Fruit fly (Drosophila melanogaster) whole organism, embryonic: ENCODE data around the gene Arv1.
"Not testable (repeated sequence)": the region's sequence is repeated elsewhere in the genome, so short reads cannot be mapped to it uniquely, and the experiment has no call there.

ENCODE experiments used
- Awh ChIP-seq: fragments of 200-800 bp; sonication (Bioruptor generic); IDR thresholded peaks from 2 replicates; pipeline ENCODE4, ENCODE4 v1.3.6; 2022; ENCODE audit warnings: missing biosample characterization, missing genetic modification characterization
- BtbVII ChIP-seq: fragments of 200-800 bp; sonication (Bioruptor generic); optimal IDR thresholded peaks from 3 replicates; lab custom pipeline; 2017; ENCODE audit warnings: missing biosample characterization, mild to moderate bottlenecking, missing genetic modification characterization
- Bteb2 ChIP-seq: fragments of 200-800 bp; sonication (Bioruptor generic); optimal IDR thresholded peaks from 2 replicates; lab custom pipeline; 2016; ENCODE audit warnings: missing biosample characterization, missing genetic modification characterization
- CG10959 ChIP-seq: fragments of 200-800 bp; sonication (Bioruptor generic); IDR thresholded peaks from 2 replicates; pipeline ENCODE4 v1.3.6; 2022; ENCODE audit warnings: missing biosample characterization, missing genetic modification characterization
- CG12155 ChIP-seq: fragments of 200-800 bp; sonication (Bioruptor generic); optimal IDR thresholded peaks from 3 replicates; lab custom pipeline; 2016; ENCODE audit warnings: missing biosample characterization, missing genetic modification characterization
- CG12744 ChIP-seq: fragments of 200-800 bp; sonication (Bioruptor generic); optimal IDR thresholded peaks from 2 replicates; lab custom pipeline; 2016; ENCODE audit warnings: missing biosample characterization, missing genetic modification characterization
- CG14860 ChIP-seq: fragments of 200-800 bp; sonication (Bioruptor generic); IDR thresholded peaks from 3 replicates; pipeline ENCODE4 v1.3.6; 2022; ENCODE audit warnings: missing biosample characterization, missing genetic modification characterization; ENCODE audit not compliant: partially characterized antibody
- CG17359 ChIP-seq: fragments of 200-800 bp; sonication (Bioruptor generic); optimal IDR thresholded peaks from 3 replicates; lab custom pipeline; 2018; ENCODE audit warnings: missing biosample characterization, mild to moderate bottlenecking, missing genetic modification characterization, moderate library complexity
- CG1792 ChIP-seq: fragments of 200-800 bp; sonication (Bioruptor generic); optimal IDR thresholded peaks from 2 replicates; lab custom pipeline; 2016; ENCODE audit warnings: missing biosample characterization, missing genetic modification characterization
- CG30431 ChIP-seq: fragments of 200-800 bp; sonication (Bioruptor generic); optimal IDR thresholded peaks from 2 replicates; lab custom pipeline; 2017; ENCODE audit warnings: missing biosample characterization, missing genetic modification characterization
- CG3847 ChIP-seq: fragments of 200-800 bp; sonication (Bioruptor generic); IDR thresholded peaks from 2 replicates; pipeline ENCODE4 v1.3.6; 2022; ENCODE audit warnings: missing biosample characterization, missing genetic modification characterization
- CG4404 ChIP-seq: fragments of 200-800 bp; sonication (Bioruptor generic); IDR thresholded peaks from 2 replicates; pipeline ENCODE4 v1.3.6; 2022; ENCODE audit warnings: missing biosample characterization, missing genetic modification characterization
- CG6854 ChIP-seq: fragments of 200-800 bp; sonication (Bioruptor generic); optimal IDR thresholded peaks from 3 replicates; lab custom pipeline; 2017; ENCODE audit warnings: missing biosample characterization, mild to moderate bottlenecking, missing genetic modification characterization
- CG8290 ChIP-seq, 3 experiments: fragments of 200-800 bp; sonication (Bioruptor generic); optimal IDR thresholded peaks; 2 replicates each; lab custom pipeline; 2016 to 2019; ENCODE audit warnings: missing biosample characterization in 3 of 3, missing genetic modification characterization in 3 of 3, mild to moderate bottlenecking in 2 of 3, moderate library complexity in 1 of 3
- CG9932 ChIP-seq: fragments of 200-800 bp; sonication (Bioruptor generic); IDR thresholded peaks from 2 replicates; pipeline ENCODE4 v1.3.6; 2022; ENCODE audit warnings: missing biosample characterization, missing genetic modification characterization
- Chrac-16 ChIP-seq: fragments of 200-800 bp; sonication (Bioruptor generic); optimal IDR thresholded peaks from 3 replicates; lab custom pipeline; 2016; ENCODE audit warnings: missing biosample characterization, missing genetic modification characterization
- CkIIα-i1 ChIP-seq: fragments of 200-800 bp; sonication (Bioruptor generic); IDR thresholded peaks from 2 replicates; pipeline ENCODE4 v1.3.6; 2022; ENCODE audit warnings: missing biosample characterization, missing genetic modification characterization
- CrebB ChIP-seq: fragments of 200-800 bp; sonication (Bioruptor generic); optimal IDR thresholded peaks from 3 replicates; lab custom pipeline; 2018; ENCODE audit warnings: missing biosample characterization, mild to moderate bottlenecking, missing genetic modification characterization
- Dbx ChIP-seq: fragments of 200-800 bp; sonication (Bioruptor generic); IDR thresholded peaks from 3 replicates; pipeline ENCODE4 v1.3.6; 2022; ENCODE audit warnings: missing biosample characterization, missing genetic modification characterization
- Dfd ChIP-seq, 2 experiments: fragments of >200 bp; optimal IDR thresholded peaks; 2 replicates each; lab custom pipeline; 2017; ENCODE audit warnings: missing biosample characterization in 2 of 2, missing genetic modification characterization in 2 of 2
- Dp ChIP-seq: fragments of 200-800 bp; sonication (Bioruptor generic); optimal IDR thresholded peaks from 2 replicates; lab custom pipeline; 2018; ENCODE audit warnings: missing biosample characterization, mild to moderate bottlenecking, missing genetic modification characterization, moderate library complexity
- Eip74EF ChIP-seq, 2 experiments: fragments of 200-800 bp in 1 of 2; fragments of >200 bp in 1 of 2; sonication (Bioruptor generic) in 1 of 2; optimal IDR thresholded peaks; 2 replicates each; lab custom pipeline; 2017 to 2019; ENCODE audit warnings: missing biosample characterization in 2 of 2, missing genetic modification characterization in 2 of 2, mild to moderate bottlenecking in 1 of 2, moderate library complexity in 1 of 2
- Gug ChIP-seq: fragments of 200-800 bp; sonication (Bioruptor generic); IDR thresholded peaks from 4 replicates; pipeline ENCODE4 v1.3.6; 2022; ENCODE audit warnings: missing biosample characterization, missing genetic modification characterization
- HLH54F ChIP-seq: fragments of 200-800 bp; sonication (Bioruptor generic); optimal IDR thresholded peaks from 3 replicates; lab custom pipeline; 2016; ENCODE audit warnings: missing biosample characterization, missing genetic modification characterization
- Hr39 ChIP-seq: fragments of >200 bp; optimal IDR thresholded peaks from 2 replicates; lab custom pipeline; 2017
- Kr ChIP-seq: fragments of 200-800 bp; sonication (Bioruptor generic); optimal IDR thresholded peaks from 2 replicates; lab custom pipeline; 2017; ENCODE audit warnings: missing biosample characterization, mild to moderate bottlenecking, missing genetic modification characterization
- Med ChIP-seq: fragments of 200-800 bp; sonication (Bioruptor generic); peaks from one replicate; lab custom pipeline; 2016; ENCODE audit warnings: missing biosample characterization, missing genetic modification characterization, mild to moderate bottlenecking, inconsistent platforms, moderate library complexity
- Nf-YA ChIP-seq: fragments of 200-800 bp; sonication (Bioruptor generic); IDR thresholded peaks from 2 replicates; pipeline ENCODE4 v1.3.6; 2022; ENCODE audit warnings: missing biosample characterization, missing genetic modification characterization
- Poxn ChIP-seq: fragments of 200-800 bp; sonication (Bioruptor generic); IDR thresholded peaks from 2 replicates; pipeline ENCODE4 v1.3.6; 2022; ENCODE audit warnings: missing biosample characterization, missing genetic modification characterization
- YL-1 ChIP-seq: fragments of 200-800 bp; sonication (Bioruptor generic); optimal IDR thresholded peaks from 3 replicates; lab custom pipeline; 2017; ENCODE audit warnings: missing biosample characterization, mild to moderate bottlenecking, missing genetic modification characterization
- ash1 ChIP-seq: fragments of 200-800 bp; sonication (Bioruptor generic); optimal IDR thresholded peaks from 2 replicates; lab custom pipeline; 2018; ENCODE audit warnings: missing biosample characterization, mild to moderate bottlenecking, missing genetic modification characterization
- bsh ChIP-seq, 2 experiments: fragments of 200-800 bp; sonication (Bioruptor generic); optimal IDR thresholded peaks; 2 replicates each; lab custom pipeline; 2017 to 2018; ENCODE audit warnings: mild to moderate bottlenecking in 2 of 2, missing biosample characterization in 2 of 2, missing genetic modification characterization in 2 of 2, moderate library complexity in 1 of 2
- btn ChIP-seq: fragments of 200-800 bp; sonication (Bioruptor generic); optimal IDR thresholded peaks from 2 replicates; lab custom pipeline; 2016; ENCODE audit warnings: missing biosample characterization, missing genetic modification characterization
- cato ChIP-seq: fragments of 200-800 bp; sonication (Bioruptor generic); optimal IDR thresholded peaks from 2 replicates; lab custom pipeline; 2016; ENCODE audit warnings: missing biosample characterization, missing genetic modification characterization, borderline replicate concordance
- chm ChIP-seq: fragments of 200-800 bp; sonication (Bioruptor generic); IDR thresholded peaks from 2 replicates; pipeline ENCODE4 v1.3.6; 2022; ENCODE audit warnings: missing biosample characterization, missing genetic modification characterization
- chn ChIP-seq: fragments of 200-800 bp; sonication (Bioruptor generic); optimal IDR thresholded peaks from 2 replicates; lab custom pipeline; 2016; ENCODE audit warnings: missing biosample characterization, missing genetic modification characterization
- gem ChIP-seq: fragments of 200-800 bp; sonication (Bioruptor generic); optimal IDR thresholded peaks from 2 replicates; lab custom pipeline; 2019; ENCODE audit warnings: missing biosample characterization, mild to moderate bottlenecking, missing genetic modification characterization, moderate library complexity
- grn ChIP-seq: fragments of 200-800 bp; sonication (Bioruptor generic); optimal IDR thresholded peaks from 3 replicates; lab custom pipeline; 2017; ENCODE audit warnings: missing biosample characterization, missing genetic modification characterization
- hkb ChIP-seq, 2 experiments: fragments of 200-800 bp in 1 of 2; fragments of >200 bp in 1 of 2; sonication (Bioruptor generic) in 1 of 2; IDR thresholded peaks in 1 of 2; optimal IDR thresholded peaks in 1 of 2; 2 replicates each; pipeline versions ENCODE4 v1.3.6 to Lab custom; 2017 to 2022; ENCODE audit warnings: missing biosample characterization in 1 of 2, missing genetic modification characterization in 1 of 2
- lab ChIP-seq: fragments of 200-800 bp; sonication (Bioruptor generic); optimal IDR thresholded peaks from 3 replicates; lab custom pipeline; 2017; ENCODE audit warnings: missing biosample characterization, missing genetic modification characterization, mild to moderate bottlenecking, moderate library complexity, missing genetic modification reagents
- p53 ChIP-seq: fragments of 200-800 bp; sonication (Bioruptor generic); optimal IDR thresholded peaks from 2 replicates; lab custom pipeline; 2016; ENCODE audit warnings: missing biosample characterization, missing genetic modification characterization
- schlank ChIP-seq: fragments of 200-800 bp; sonication (Bioruptor generic); optimal IDR thresholded peaks from 2 replicates; lab custom pipeline; 2018; ENCODE audit warnings: missing biosample characterization, mild to moderate bottlenecking, missing genetic modification characterization
- sens-2 ChIP-seq: fragments of 200-800 bp; sonication (Bioruptor generic); IDR thresholded peaks from 2 replicates; pipeline ENCODE4 v1.3.6; 2022; ENCODE audit warnings: missing biosample characterization, missing genetic modification characterization
- sim ChIP-seq: fragments of 200-800 bp; sonication (Bioruptor generic); IDR thresholded peaks from 2 replicates; pipeline ENCODE4 v1.3.6; 2022; ENCODE audit warnings: missing biosample characterization, missing genetic modification characterization
- slbo ChIP-seq: fragments of 200-800 bp; sonication (Bioruptor generic); IDR thresholded peaks from 2 replicates; pipeline ENCODE4 v1.3.6; 2022; ENCODE audit warnings: missing biosample characterization, missing genetic modification characterization
- sqz ChIP-seq: fragments of 200-800 bp; sonication (Bioruptor generic); optimal IDR thresholded peaks from 3 replicates; lab custom pipeline; 2018; ENCODE audit warnings: missing biosample characterization, mild to moderate bottlenecking, missing genetic modification characterization

Gene Arv1

DNA sequence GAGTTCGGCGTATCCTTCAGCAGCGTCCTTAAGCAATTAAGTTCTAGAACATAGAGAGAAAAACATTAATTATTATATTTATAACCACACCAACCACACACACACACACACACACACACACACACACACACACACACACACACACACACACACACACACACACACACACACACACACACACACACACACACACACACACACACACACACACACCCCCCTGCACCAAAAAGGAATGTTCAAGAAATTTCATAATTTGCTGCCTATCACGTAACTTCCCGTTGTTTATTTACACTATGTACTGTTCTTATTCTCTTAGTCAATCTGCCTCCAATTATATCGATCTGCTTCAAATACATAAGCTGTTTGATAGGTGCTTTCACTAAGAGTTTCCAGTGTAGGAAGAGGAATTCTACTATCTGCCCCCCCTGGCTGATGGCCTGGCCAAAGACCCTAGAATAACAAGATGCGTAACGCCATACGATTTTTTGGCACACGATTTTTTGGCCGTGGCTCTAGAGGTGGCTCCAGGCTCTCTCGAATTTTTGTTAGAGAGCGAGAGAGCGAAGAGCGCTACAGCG is 30.6 kb downstream of the Arv1 start (continued):
- TF ChIP-seq slbo (peak; percentile 46), CG8290 (tag; optimal IDR thresholded peaks at IDR 0.05; lab: Kevin White, UChicago) (peak in 1 of 2 experiments; percentile 8), Med (GFP tag; lab: Kevin White, UChicago) (peak; percentile 56), CG9932 (GFP tag; lab: Robert Waterston, UW) (peak; percentile 29; the same call in 1 of the 2 replicates), Gug (GFP tag; lab: Robert Waterston, UW) (0 out of 4 replicates have a peak, but pooled peaks have one; percentile 23)
- not testable (repeated sequence) for TF ChIP-seq CG8290 (GFP tag; optimal IDR thresholded peaks at IDR 0.05; lab: Kevin White, UChicago)

- TF ChIP-seq Dp (GFP tag; lab: Kevin White, UChicago) (no peak), CG17359 (tag; lab: Kevin White, UChicago) (peak; percentile 82), YL-1 (peak; percentile 81), sim (GFP tag; lab: Robert Waterston, UW) (no peak), sens-2 (GFP tag; lab: Robert Waterston, UW) (peak; percentile 6; the same call in 1 of the 2 replicates), gem (peak; percentile 92), Awh (peak; percentile 56; the same call in 1 of the 2 replicates), schlank (tag; lab: Kevin White, UChicago) (no peak), Med (GFP tag; lab: Kevin White, UChicago) (peak; percentile 65), hkb (optimal IDR thresholded peaks at IDR 0.05; lab: Kevin White, UChicago) (no peak), hkb (GFP tag; IDR thresholded peaks at IDR 0.05; lab: Robert Waterston, UW) (peak; percentile 88), CkIIα-i1 (GFP tag; lab: Robert Waterston, UW) (no peak), CG10959 (GFP tag; lab: Robert Waterston, UW) (no peak), Dbx (GFP tag; lab: Robert Waterston, UW) (peak; percentile 39; the same call in 1 of the 3 replicates), Eip74EF (GFP tag; optimal IDR thresholded peaks at IDR 0.05; lab: Kevin White, UChicago) (peak in 1 of 2 experiments; percentile 79), grn (GFP tag; lab: Kevin White, UChicago) (no peak), CG12744 (GFP tag; lab: Kevin White, UChicago) (no peak), sqz (no peak), CG14860 (GFP tag; lab: Robert Waterston, UW) (no peak), BtbVII (GFP tag; lab: Kevin White, UChicago) (peak; percentile 90), chn (no peak), CG3847 (peak; percentile 40; the same call in 1 of the 2 replicates), CrebB (peak; percentile 17), btn (no peak), CG6854 (peak; percentile 88), chm (GFP tag; lab: Robert Waterston, UW) (0 out of 2 replicates have a peak, but pooled peaks have one; percentile 29), Poxn (GFP tag; lab: Robert Waterston, UW) (no peak), CG30431 (GFP tag; lab: Kevin White, UChicago) (peak; percentile 63), CG12155 (GFP tag; lab: Kevin White, UChicago) (peak; percentile 58), CG1792 (GFP tag; lab: Kevin White, UChicago) (no peak), HLH54F (GFP tag; lab: Kevin White, UChicago) (peak; percentile 2), ash1 (GFP tag; lab: Kevin White, UChicago) (no peak), Bteb2 (GFP tag; lab: Kevin White, UChicago) (no peak), cato (peak; percentile 17), lab (GFP tag; lab: Kevin White, UChicago) (peak; percentile 91), Nf-YA (no peak), Dfd (GFP tag; optimal IDR thresholded peaks at IDR 0.05; lab: Kevin White, UChicago) (no peak), Chrac-16 (GFP tag; lab: Kevin White, UChicago) (peak; percentile 58), CG4404 (GFP tag; lab: Robert Waterston, UW) (peak; percentile 24; the same call in 1 of the 2 replicates), Kr (GFP tag; lab: Kevin White, UChicago) (no peak), p53 (no peak), bsh (GFP tag; optimal IDR thresholded peaks at IDR 0.05; lab: Kevin White, UChicago) (peak; percentile 80 to 81), Hr39 (lab: Kevin White, UChicago) (no peak)
Observed at dm6 chr3L:21496865-21497634, 32.1 kb downstream of the Arv1 start, which contains the start of gene Hr78. Hr78 (minus strand) TSS chr3L:21497494.
